Worm (Caenorhabditis elegans) whole organism, L1 larva: ENCODE measurements around the gene cra-1.

Experiments
- C04F5.9 ChIP-seq: sonication (generic microtip); optimal IDR thresholded peaks from 2 replicates; lab custom pipeline; 2016; ENCODE audit warnings: missing genetic modification characterization, missing compliant biosample characterization
- C16A3.4 ChIP-seq: fragments of 150-350 bp; optimal IDR thresholded peaks from 2 replicates; lab custom pipeline; 2014; ENCODE audit warnings: missing biosample characterization, missing genetic modification characterization
- C34B4.2 ChIP-seq: sonication (generic microtip); optimal IDR thresholded peaks from 2 replicates; lab custom pipeline; 2017; ENCODE audit warnings: mild to moderate bottlenecking, missing genetic modification characterization, missing compliant biosample characterization
- Y116A8C.19 ChIP-seq: sonication (generic microtip); optimal IDR thresholded peaks from 2 replicates; lab custom pipeline; 2016; ENCODE audit warnings: missing compliant biosample characterization, missing genetic modification characterization, borderline replicate concordance
- aly-2 ChIP-seq: fragments of 150-350 bp; optimal IDR thresholded peaks from 2 replicates; lab custom pipeline; 2014; ENCODE audit warnings: missing biosample characterization, missing genetic modification characterization
- blmp-1 ChIP-seq: fragments of 150-350 bp; optimal IDR thresholded peaks from 2 replicates; lab custom pipeline; 2014; ENCODE audit warnings: missing biosample characterization, missing genetic modification characterization
- ceh-63 ChIP-seq: fragments of 200-800 bp; sonication (Bioruptor generic); optimal IDR thresholded peaks from 2 replicates; lab custom pipeline; 2018; ENCODE audit warnings: mild to moderate bottlenecking, missing genetic modification characterization, missing compliant biosample characterization
- ceh-90 ChIP-seq: sonication (generic microtip); optimal IDR thresholded peaks from 2 replicates; lab custom pipeline; 2016; ENCODE audit warnings: missing genetic modification characterization, missing compliant biosample characterization
- ces-1 ChIP-seq: fragments of 150-350 bp; optimal IDR thresholded peaks from 2 replicates; lab custom pipeline; 2014; ENCODE audit warnings: missing biosample characterization, missing genetic modification reagents, missing genetic modification characterization
- dpl-1 ChIP-seq, 3 experiments: fragments of 150-350 bp in 2 of 3; sonication (generic microtip) in 1 of 3; optimal IDR thresholded peaks; 2 replicates each; lab custom pipeline; 2014 to 2017; ENCODE audit warnings: missing biosample characterization in 3 of 3, missing genetic modification characterization in 3 of 3, missing genetic modification reagents in 3 of 3
- dsc-1 ChIP-seq: sonication (generic microtip); optimal IDR thresholded peaks from 2 replicates; lab custom pipeline; 2016; ENCODE audit warnings: mild to moderate bottlenecking, missing genetic modification characterization, missing compliant biosample characterization
- efl-3 ChIP-seq: fragments of 200-800 bp; sonication (Bioruptor generic); optimal IDR thresholded peaks from 2 replicates; lab custom pipeline; 2018; ENCODE audit warnings: mild to moderate bottlenecking, missing genetic modification characterization, missing compliant biosample characterization
- egl-27 ChIP-seq, 2 experiments: fragments of 150-350 bp in 1 of 2; sonication (generic microtip); optimal IDR thresholded peaks; 3 replicates each; lab custom pipeline; 2017 to 2018; ENCODE audit warnings: missing biosample characterization in 2 of 2, missing genetic modification characterization in 2 of 2, missing genetic modification reagents in 2 of 2
- ets-5 ChIP-seq: fragments of 200-800 bp; sonication (Bioruptor generic); IDR thresholded peaks from 2 replicates; pipeline ENCODE4 v1.3.6; 2022; ENCODE audit warnings: missing genetic modification characterization, missing compliant biosample characterization
- fkh-4 ChIP-seq: sonication (generic microtip); optimal IDR thresholded peaks from 2 replicates; lab custom pipeline; 2016; ENCODE audit warnings: missing compliant biosample characterization, missing genetic modification characterization, borderline replicate concordance
- fos-1 ChIP-seq: fragments of 150-350 bp; optimal IDR thresholded peaks from 2 replicates; lab custom pipeline; 2014; ENCODE audit warnings: missing biosample characterization, missing genetic modification characterization
- grh-1 ChIP-seq: fragments of 200-800 bp; sonication (Bioruptor generic); IDR thresholded peaks from 2 replicates; pipeline ENCODE4 v1.3.6; 2022; ENCODE audit warnings: missing genetic modification reagents, missing genetic modification characterization, missing compliant biosample characterization
- hlh-4 ChIP-seq: sonication (generic microtip); optimal IDR thresholded peaks from 2 replicates; lab custom pipeline; 2016; ENCODE audit warnings: mild to moderate bottlenecking, missing genetic modification characterization, missing compliant biosample characterization
- hpl-2 ChIP-seq: fragments of 150-350 bp; optimal IDR thresholded peaks from 2 replicates; lab custom pipeline; 2014; ENCODE audit warnings: missing biosample characterization, missing genetic modification reagents, missing genetic modification characterization
- irx-1 ChIP-seq: sonication (generic microtip); optimal IDR thresholded peaks from 2 replicates; lab custom pipeline; 2016; ENCODE audit warnings: missing genetic modification characterization, missing compliant biosample characterization
- isw-1 ChIP-seq: fragments of 200-800 bp; sonication (Bioruptor generic); IDR thresholded peaks from 2 replicates; pipeline ENCODE4 v1.3.6; 2022; ENCODE audit warnings: missing genetic modification characterization, missing compliant biosample characterization
- lin-13 ChIP-seq: fragments of 150-350 bp; optimal IDR thresholded peaks from 2 replicates; lab custom pipeline; 2014; ENCODE audit warnings: missing biosample characterization, missing genetic modification reagents, missing genetic modification characterization
- lin-35 ChIP-seq, 2 experiments: fragments of 150-350 bp; optimal IDR thresholded peaks; 2 replicates each; lab custom pipeline; 2014; ENCODE audit warnings: missing biosample characterization in 2 of 2, missing genetic modification characterization in 2 of 2, missing genetic modification reagents in 2 of 2
- lir-3 ChIP-seq: sonication (generic microtip); optimal IDR thresholded peaks from 2 replicates; lab custom pipeline; 2016; ENCODE audit warnings: mild to moderate bottlenecking, missing genetic modification characterization, moderate library complexity, missing compliant biosample characterization; ENCODE audit not compliant: poor library complexity
- lsy-2 ChIP-seq, 2 experiments: fragments of 150-350 bp; optimal IDR thresholded peaks; 2 replicates each; lab custom pipeline; 2014; ENCODE audit warnings: missing biosample characterization in 2 of 2, missing genetic modification characterization in 2 of 2
- mab-9 ChIP-seq: fragments of 200-800 bp; sonication (Bioruptor generic); IDR thresholded peaks from 2 replicates; pipeline ENCODE4 v1.3.6; 2022; ENCODE audit warnings: missing genetic modification reagents, missing genetic modification characterization, missing compliant biosample characterization
- mep-1 ChIP-seq: fragments of 150-350 bp; optimal IDR thresholded peaks from 2 replicates; lab custom pipeline; 2014; ENCODE audit warnings: missing biosample characterization, missing genetic modification characterization
- nhr-12 ChIP-seq: sonication (generic microtip); optimal IDR thresholded peaks from 2 replicates; lab custom pipeline; 2017; ENCODE audit warnings: missing biosample characterization, missing genetic modification characterization
- nhr-19 ChIP-seq: fragments of 200-800 bp; sonication (Bioruptor generic); conservative IDR thresholded peaks from 2 replicates; pipeline ENCODE4 v1.3.6; 2022; ENCODE audit warnings: missing genetic modification characterization, missing compliant biosample characterization
- nhr-20 ChIP-seq: sonication (generic microtip); optimal IDR thresholded peaks from 2 replicates; lab custom pipeline; 2016; ENCODE audit warnings: mild to moderate bottlenecking, missing genetic modification characterization, missing compliant biosample characterization
- nhr-237 ChIP-seq: fragments of 150-350 bp; optimal IDR thresholded peaks from 2 replicates; lab custom pipeline; 2014; ENCODE audit warnings: missing biosample characterization, missing genetic modification characterization
- nhr-71 ChIP-seq: sonication (generic microtip); optimal IDR thresholded peaks from 2 replicates; lab custom pipeline; 2016; ENCODE audit warnings: mild to moderate bottlenecking, missing genetic modification characterization, moderate library complexity, missing compliant biosample characterization
- nhr-76 ChIP-seq: sonication (generic microtip); optimal IDR thresholded peaks from 2 replicates; lab custom pipeline; 2017; ENCODE audit warnings: missing biosample characterization, missing genetic modification characterization
- nhr-84 ChIP-seq: sonication (generic microtip); optimal IDR thresholded peaks from 2 replicates; lab custom pipeline; 2017; ENCODE audit warnings: missing biosample characterization, missing genetic modification characterization
- nhr-85 ChIP-seq: sonication (generic microtip); peaks from one replicate; lab custom pipeline; 2016; ENCODE audit warnings: missing genetic modification characterization, inconsistent platforms, missing compliant biosample characterization
- nhr-90 ChIP-seq: sonication (generic microtip); optimal IDR thresholded peaks from 2 replicates; lab custom pipeline; 2016; ENCODE audit warnings: mild to moderate bottlenecking, missing genetic modification characterization, missing compliant biosample characterization; ENCODE audit not compliant: poor library complexity
- pqm-1 ChIP-seq: sonication (generic microtip); optimal IDR thresholded peaks from 3 replicates; lab custom pipeline; 2017; ENCODE audit warnings: missing biosample characterization, missing genetic modification characterization
- rnt-1 ChIP-seq: sonication (generic microtip); optimal IDR thresholded peaks from 2 replicates; lab custom pipeline; 2016; ENCODE audit warnings: mild to moderate bottlenecking, missing genetic modification characterization, moderate library complexity, missing compliant biosample characterization
- skn-1 ChIP-seq: fragments of 150-350 bp; optimal IDR thresholded peaks from 2 replicates; lab custom pipeline; 2014; ENCODE audit warnings: missing biosample characterization, missing genetic modification characterization
- snpc-4 ChIP-seq: fragments of 150-350 bp; optimal IDR thresholded peaks from 2 replicates; lab custom pipeline; 2014; ENCODE audit warnings: missing biosample characterization, missing genetic modification characterization
- snu-23 ChIP-seq: sonication (generic microtip); optimal IDR thresholded peaks from 2 replicates; lab custom pipeline; 2016; ENCODE audit warnings: missing genetic modification characterization, missing compliant biosample characterization
- sup-37 ChIP-seq: fragments of 200-800 bp; sonication (Bioruptor generic); optimal IDR thresholded peaks from 2 replicates; lab custom pipeline; 2018; ENCODE audit warnings: mild to moderate bottlenecking, missing genetic modification characterization, missing compliant biosample characterization
- tbx-2 ChIP-seq: sonication (generic microtip); optimal IDR thresholded peaks from 2 replicates; lab custom pipeline; 2016; ENCODE audit warnings: missing genetic modification characterization, missing compliant biosample characterization
- unc-130 ChIP-seq: fragments of 150-350 bp; optimal IDR thresholded peaks from 2 replicates; lab custom pipeline; 2017; ENCODE audit warnings: missing biosample characterization, missing genetic modification characterization, inconsistent platforms
- unc-62 ChIP-seq: fragments of 150-350 bp; optimal IDR thresholded peaks from 2 replicates; lab custom pipeline; 2014; ENCODE audit warnings: missing biosample characterization, missing genetic modification reagents, missing genetic modification characterization
- unc-86 ChIP-seq: sonication (generic microtip); optimal IDR thresholded peaks from 2 replicates; lab custom pipeline; 2016; ENCODE audit warnings: missing genetic modification characterization, missing compliant biosample characterization
- vab-15 ChIP-seq: sonication (generic microtip); optimal IDR thresholded peaks from 2 replicates; lab custom pipeline; 2017; ENCODE audit warnings: missing genotype, mild to moderate bottlenecking, missing genetic modification characterization, missing compliant biosample characterization
- xbp-1 ChIP-seq: sonication (generic microtip); optimal IDR thresholded peaks from 2 replicates; lab custom pipeline; 2016; ENCODE audit warnings: missing genetic modification characterization, missing compliant biosample characterization
- zip-4 ChIP-seq: fragments of 200-800 bp; sonication (Bioruptor generic); optimal IDR thresholded peaks from 2 replicates; lab custom pipeline; 2018; ENCODE audit warnings: mild to moderate bottlenecking, missing genetic modification characterization, moderate library complexity, missing compliant biosample characterization
- ztf-11 ChIP-seq, 2 experiments: sonication (generic microtip); optimal IDR thresholded peaks; 2 replicates each; lab custom pipeline; 2016 to 2017; ENCODE audit warnings: missing genetic modification characterization in 2 of 2, missing biosample characterization in 1 of 2, missing compliant biosample characterization in 1 of 2

cra-1 gene

DNA sequence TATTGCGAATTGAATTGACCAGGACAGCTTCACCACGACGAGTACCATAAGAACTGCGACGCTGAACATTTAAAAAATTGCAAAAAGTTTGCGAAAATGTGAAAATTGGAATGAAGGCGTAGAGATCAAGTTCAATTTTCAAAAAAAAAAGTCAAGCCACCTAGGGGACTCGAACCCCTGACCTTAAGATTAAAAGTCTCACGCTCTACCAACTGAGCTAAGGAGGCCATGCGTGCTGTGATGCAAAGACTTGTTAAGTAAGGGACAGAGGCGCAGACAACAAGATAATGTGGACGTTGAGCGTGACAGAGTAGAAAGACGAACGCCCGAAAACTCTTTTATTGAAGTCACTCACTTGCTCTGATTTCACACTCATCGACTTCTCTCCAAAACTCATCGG, 18.3 kb upstream of the cra-1 start (continued):
- TF ChIP-seq nhr-237 (tag; lab: Kevin White, UChicago) (peak; percentile 6), aly-2 (tag; lab: Kevin White, UChicago) (peak; percentile 56), sup-37 (GFP tag; lab: Kevin White, UChicago) (no peak), Y116A8C.19 (no peak), nhr-12 (no peak), hlh-4 (no peak), pqm-1 (tag; lab: Kevin White, UChicago) (no peak), ceh-90 (tag; lab: Kevin White, UChicago) (no peak), irx-1 (peak; percentile 4), snu-23 (GFP tag; lab: Kevin White, UChicago) (peak; percentile 81), lsy-2 (tag; optimal IDR thresholded peaks at IDR 0.05; lab: Kevin White, UChicago) (peak; percentile 59 to 75), lir-3 (tag; lab: Kevin White, UChicago) (peak; percentile 62), xbp-1 (tag; lab: Kevin White, UChicago) (peak; percentile 56), snpc-4 (no peak), mep-1 (tag; lab: Kevin White, UChicago) (peak; percentile 74), tbx-2 (tag; lab: Kevin White, UChicago) (peak; percentile 40), ets-5 (GFP tag; lab: Robert Waterston, UW) (no peak), zip-4 (GFP tag; lab: Kevin White, UChicago) (no peak), blmp-1 (no peak), efl-3 (GFP tag; lab: Kevin White, UChicago) (no peak), unc-130 (tag; lab: Kevin White, UChicago) (peak; percentile 73), vab-15 (tag; lab: Kevin White, UChicago) (no peak), nhr-90 (peak; percentile 72), C04F5.9 (tag; lab: Kevin White, UChicago) (peak; percentile 45), nhr-84 (tag; lab: Kevin White, UChicago) (no peak), fkh-4 (tag; lab: Kevin White, UChicago) (no peak), unc-86 (tag; lab: Kevin White, UChicago) (peak; percentile 29), skn-1 (tag; lab: Kevin White, UChicago) (peak; percentile 47), nhr-19 (GFP tag; lab: Robert Waterston, UW) (peak; percentile 70), dpl-1 (GFP tag; optimal IDR thresholded peaks at IDR 0.05; lab: Kevin White, UChicago) (peak; percentile 39 to 71 (median 61)), nhr-71 (tag; lab: Kevin White, UChicago) (peak; percentile 72), nhr-76 (tag; lab: Kevin White, UChicago) (no peak), fos-1 (tag; lab: Kevin White, UChicago) (peak; percentile 55), ces-1 (GFP tag; lab: Kevin White, UChicago) (no peak), C34B4.2 (no peak), ceh-63 (GFP tag; lab: Kevin White, UChicago) (no peak), dsc-1 (tag; lab: Kevin White, UChicago) (peak; percentile 63), hpl-2 (no peak), grh-1 (GFP tag; lab: Robert Waterston, UW) (peak; percentile 20; the same call in 1 of the 2 replicates), nhr-85 (tag; lab: Kevin White, UChicago) (peak; percentile 48), rnt-1 (peak; percentile 69), mab-9 (GFP tag; lab: Robert Waterston, UW) (no peak), nhr-20 (peak; percentile 62), lin-13 (GFP tag; lab: Kevin White, UChicago) (peak; percentile 60), isw-1 (GFP tag; lab: Robert Waterston, UW) (peak; percentile 12; the same call in 1 of the 2 replicates), ztf-11 (tag; optimal IDR thresholded peaks at IDR 0.05; lab: Kevin White, UChicago) (no peak), egl-27 (tag; optimal IDR thresholded peaks at IDR 0.05; lab: Kevin White, UChicago) (peak in 1 of 2 experiments; percentile 5), C16A3.4 (tag; lab: Kevin White, UChicago) (peak; percentile 70), lin-35 (GFP tag; optimal IDR thresholded peaks at IDR 0.05; lab: Kevin White, UChicago) (peak; percentile 58 to 80), unc-62 (GFP tag; lab: Kevin White, UChicago) (no peak)
